Worm (Caenorhabditis elegans) whole organism, mixed stage, embryonic: ENCODE results near the gene Y45F10B.8.

Experiments
- elt-3 ChIP-seq: fragments of 150-350 bp; optimal IDR thresholded peaks from 2 replicates; lab custom pipeline; 2014; ENCODE audit warnings: missing biosample characterization, missing genetic modification characterization
- lin-13 ChIP-seq: fragments of 150-350 bp; optimal IDR thresholded peaks from 2 replicates; lab custom pipeline; 2014; ENCODE audit warnings: missing biosample characterization, missing genetic modification characterization
- nhr-237 ChIP-seq: fragments of 150-350 bp; optimal IDR thresholded peaks from 2 replicates; lab custom pipeline; 2014; ENCODE audit warnings: missing biosample characterization, missing genetic modification characterization

- TF ChIP-seq nhr-237 (tag; lab: Kevin White, UChicago) (no peak), lin-13 (tag; lab: Kevin White, UChicago) (no peak), elt-3 (tag; lab: Kevin White, UChicago) (no peak)
These were observed 24.0 kb upstream of the Y45F10B.8 start, which contains the start of gene Y45F10B.59 for ce11 chrIV:13601973-13602669.
